Worm (Caenorhabditis elegans): ENCODE results near the gene ZK856.19.

DNA sequence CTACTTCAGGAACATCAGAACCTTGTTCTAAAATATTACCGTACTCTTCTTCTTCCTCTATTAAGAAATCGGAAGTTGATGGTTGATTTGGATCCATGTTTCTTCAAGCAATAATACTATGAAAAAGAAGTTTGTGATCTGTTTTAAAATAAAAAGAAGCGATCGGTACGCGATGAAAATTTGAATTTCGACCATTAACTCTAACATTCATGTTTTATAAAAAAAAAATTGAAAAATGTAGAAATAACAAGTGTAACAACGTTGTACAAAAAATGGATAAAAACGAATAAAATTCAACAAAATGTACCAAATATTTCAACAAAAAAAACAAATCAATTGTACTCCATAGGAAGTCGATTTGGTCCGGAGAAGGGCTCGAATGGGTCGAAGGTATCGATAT, 5.5 kb upstream of the ZK856.19 start, which contains the start of gene tftc-3:
- TF ChIP-seq ama-1 (optimal IDR thresholded peaks at IDR 0.05) (no peak), fkh-10 (GFP tag; optimal IDR thresholded peaks at IDR 0.05) (no peak), snpc-4 (tag; optimal IDR thresholded peaks at IDR 0.05) (no peak), ceh-82 (tag; optimal IDR thresholded peaks at IDR 0.05) (no peak), lin-15B (tag; optimal IDR thresholded peaks at IDR 0.05) (no peak), daf-12 (tag; optimal IDR thresholded peaks at IDR 0.05) (no peak), ceh-16 (tag; optimal IDR thresholded peaks at IDR 0.05) (no peak), elt-1 (tag; optimal IDR thresholded peaks at IDR 0.05) (no peak), egl-27 (tag; optimal IDR thresholded peaks at IDR 0.05) (no peak), ceh-9 (tag; optimal IDR thresholded peaks at IDR 0.05) (no peak), ztf-11 (tag; optimal IDR thresholded peaks at IDR 0.05) (no peak), nhr-12 (tag; optimal IDR thresholded peaks at IDR 0.05) (no peak), nhr-28 (tag; optimal IDR thresholded peaks at IDR 0.05) (no peak)

Measured in whole organism, L3 larva.